Fruit fly (Drosophila melanogaster) whole organism, embryonic: ENCODE measurements around the gene NimC1.

Source experiments
- Bgb ChIP-seq: fragments of 200-800 bp; sonication (Bioruptor generic); IDR thresholded peaks from 2 replicates; pipeline ENCODE4 v1.3.6; 2022; ENCODE audit warnings: missing biosample characterization, missing genetic modification characterization; ENCODE audit not compliant: partially characterized antibody
- CG10147 ChIP-seq: fragments of 200-800 bp; sonication (Bioruptor generic); optimal IDR thresholded peaks from 2 replicates; lab custom pipeline; 2019; ENCODE audit warnings: missing biosample characterization, mild to moderate bottlenecking, missing genetic modification characterization, moderate library complexity
- CG10959 ChIP-seq: fragments of 200-800 bp; sonication (Bioruptor generic); IDR thresholded peaks from 2 replicates; pipeline ENCODE4 v1.3.6; 2022; ENCODE audit warnings: missing biosample characterization, missing genetic modification characterization
- CG12071 ChIP-seq: fragments of 200-800 bp; sonication (Bioruptor generic); optimal IDR thresholded peaks from 3 replicates; lab custom pipeline; 2018; ENCODE audit warnings: missing biosample characterization, mild to moderate bottlenecking, missing genetic modification characterization
- CG12219 ChIP-seq: fragments of 200-800 bp; sonication (Bioruptor generic); optimal IDR thresholded peaks from 3 replicates; lab custom pipeline; 2018; ENCODE audit warnings: missing biosample characterization, mild to moderate bottlenecking, missing genetic modification characterization
- CG12659 ChIP-seq: fragments of 200-800 bp; sonication (Bioruptor generic); optimal IDR thresholded peaks from 3 replicates; lab custom pipeline; 2017; ENCODE audit warnings: mild to moderate bottlenecking, missing biosample characterization, missing genetic modification reagents, missing genetic modification characterization
- CG13775 ChIP-seq: fragments of 200-800 bp; sonication (Bioruptor generic); optimal IDR thresholded peaks from 3 replicates; lab custom pipeline; 2017; ENCODE audit warnings: missing biosample characterization, mild to moderate bottlenecking, missing genetic modification characterization
- CG1602 ChIP-seq: fragments of 200-800 bp; sonication (Bioruptor generic); optimal IDR thresholded peaks from 3 replicates; lab custom pipeline; 2016; ENCODE audit warnings: missing biosample characterization, missing genetic modification characterization
- CG1603 ChIP-seq: fragments of 200-800 bp; sonication (Bioruptor generic); optimal IDR thresholded peaks from 2 replicates; lab custom pipeline; 2019; ENCODE audit warnings: missing biosample characterization, mild to moderate bottlenecking, missing genetic modification characterization, moderate library complexity
- CG16863 ChIP-seq: fragments of 200-800 bp; sonication (Bioruptor generic); optimal IDR thresholded peaks from 3 replicates; lab custom pipeline; 2016; ENCODE audit warnings: missing biosample characterization, missing genetic modification characterization
- CG17802 ChIP-seq: fragments of 200-800 bp; sonication (Bioruptor generic); optimal IDR thresholded peaks from 2 replicates; lab custom pipeline; 2018; ENCODE audit warnings: missing biosample characterization, mild to moderate bottlenecking, missing genetic modification characterization, moderate library complexity
- CG18619 ChIP-seq: fragments of 200-800 bp; sonication (Bioruptor generic); optimal IDR thresholded peaks from 3 replicates; lab custom pipeline; 2017; ENCODE audit warnings: missing biosample characterization, mild to moderate bottlenecking, missing genetic modification characterization
- CG2116 ChIP-seq: fragments of 200-800 bp; sonication (Bioruptor generic); optimal IDR thresholded peaks from 3 replicates; lab custom pipeline; 2018; ENCODE audit warnings: missing biosample characterization, mild to moderate bottlenecking, missing genetic modification characterization
- CG2202 ChIP-seq: fragments of 200-800 bp; sonication (Bioruptor generic); optimal IDR thresholded peaks from 2 replicates; lab custom pipeline; 2018; ENCODE audit warnings: missing biosample characterization, mild to moderate bottlenecking, missing genetic modification characterization
- CG31388 ChIP-seq: fragments of 200-800 bp; sonication (Bioruptor generic); optimal IDR thresholded peaks from 2 replicates; lab custom pipeline; 2016; ENCODE audit warnings: missing biosample characterization, missing genetic modification characterization
- CG3726 ChIP-seq: fragments of 200-800 bp; sonication (Bioruptor generic); IDR thresholded peaks from 3 replicates; pipeline ENCODE4, ENCODE4 v1.3.6; 2022; ENCODE audit warnings: missing biosample characterization, missing genetic modification characterization
- CG6854 ChIP-seq: fragments of 200-800 bp; sonication (Bioruptor generic); optimal IDR thresholded peaks from 3 replicates; lab custom pipeline; 2017; ENCODE audit warnings: missing biosample characterization, mild to moderate bottlenecking, missing genetic modification characterization
- CG7271 ChIP-seq: fragments of 200-800 bp; sonication (Bioruptor generic); optimal IDR thresholded peaks from 2 replicates; lab custom pipeline; 2018; ENCODE audit warnings: missing biosample characterization, mild to moderate bottlenecking, missing genetic modification characterization, moderate library complexity
- CG8290 ChIP-seq, 3 experiments: fragments of 200-800 bp; sonication (Bioruptor generic); optimal IDR thresholded peaks; 2 replicates each; lab custom pipeline; 2016 to 2019; ENCODE audit warnings: missing biosample characterization in 3 of 3, missing genetic modification characterization in 3 of 3, mild to moderate bottlenecking in 2 of 3, moderate library complexity in 1 of 3
- CG8359 ChIP-seq: fragments of 200-800 bp; sonication (Bioruptor generic); optimal IDR thresholded peaks from 2 replicates; lab custom pipeline; 2017; ENCODE audit warnings: missing biosample characterization, mild to moderate bottlenecking, missing genetic modification characterization, borderline replicate concordance
- CG8388 ChIP-seq: fragments of 200-800 bp; sonication (Bioruptor generic); optimal IDR thresholded peaks from 2 replicates; lab custom pipeline; 2019; ENCODE audit warnings: missing biosample characterization, mild to moderate bottlenecking, missing genetic modification characterization, moderate library complexity
- CG9215 ChIP-seq: fragments of 200-800 bp; sonication (Bioruptor generic); IDR thresholded peaks from 2 replicates; pipeline ENCODE4 v1.3.6; 2022; ENCODE audit warnings: missing biosample characterization, missing genetic modification characterization
- CG9932 ChIP-seq: fragments of 200-800 bp; sonication (Bioruptor generic); IDR thresholded peaks from 2 replicates; pipeline ENCODE4 v1.3.6; 2022; ENCODE audit warnings: missing biosample characterization, missing genetic modification characterization
- Dref ChIP-seq: fragments of 200-800 bp; sonication (Bioruptor generic); IDR thresholded peaks from 2 replicates; pipeline ENCODE4 v1.3.6; 2022; ENCODE audit warnings: missing biosample characterization, missing genetic modification characterization
- Hey ChIP-seq: fragments of 200-800 bp; sonication (Bioruptor generic); optimal IDR thresholded peaks from 3 replicates; lab custom pipeline; 2018; ENCODE audit warnings: missing biosample characterization, mild to moderate bottlenecking, missing genetic modification characterization
- Hmr ChIP-seq: fragments of 200-800 bp; sonication (Bioruptor generic); optimal IDR thresholded peaks from 3 replicates; lab custom pipeline; 2017; ENCODE audit warnings: mild to moderate bottlenecking, missing biosample characterization, missing genetic modification reagents, missing genetic modification characterization
- Hsf ChIP-seq: fragments of 200-800 bp; sonication (Bioruptor generic); optimal IDR thresholded peaks from 3 replicates; lab custom pipeline; 2016; ENCODE audit warnings: missing biosample characterization, missing genetic modification characterization
- Oaz ChIP-seq: fragments of 200-800 bp; sonication (Bioruptor generic); IDR thresholded peaks from 2 replicates; pipeline ENCODE4 v1.3.6; 2022; ENCODE audit warnings: missing biosample characterization, missing genetic modification characterization
- PHDP ChIP-seq: fragments of 200-800 bp; sonication (Bioruptor generic); optimal IDR thresholded peaks from 3 replicates; lab custom pipeline; 2018; ENCODE audit warnings: missing biosample characterization, mild to moderate bottlenecking, missing genetic modification characterization, moderate library complexity
- Pdp1 ChIP-seq, 2 experiments: fragments of 200-800 bp; sonication (Bioruptor generic); optimal IDR thresholded peaks; 3 replicates each; lab custom pipeline; 2016; ENCODE audit warnings: missing biosample characterization in 2 of 2, missing genetic modification characterization in 2 of 2, mild to moderate bottlenecking in 1 of 2, moderate library complexity in 1 of 2
- Poxn ChIP-seq: fragments of 200-800 bp; sonication (Bioruptor generic); IDR thresholded peaks from 2 replicates; pipeline ENCODE4 v1.3.6; 2022; ENCODE audit warnings: missing biosample characterization, missing genetic modification characterization
- Rfx ChIP-seq: fragments of 200-800 bp; sonication (Bioruptor generic); IDR thresholded peaks from 2 replicates; pipeline ENCODE4 v1.3.6; 2022; ENCODE audit warnings: missing biosample characterization, missing genetic modification characterization
- Scr ChIP-seq: fragments of 200-800 bp; sonication (Bioruptor generic); IDR thresholded peaks from 2 replicates; pipeline ENCODE4 v1.3.6; 2022; ENCODE audit warnings: missing biosample characterization, missing genetic modification characterization; ENCODE audit not compliant: partially characterized antibody
- Sox100B ChIP-seq: fragments of 200-800 bp; sonication (Bioruptor generic); optimal IDR thresholded peaks from 3 replicates; lab custom pipeline; 2018; ENCODE audit warnings: missing biosample characterization, mild to moderate bottlenecking, missing genetic modification characterization
- ab ChIP-seq: fragments of 200-800 bp; sonication (Bioruptor generic); optimal IDR thresholded peaks from 2 replicates; lab custom pipeline; 2016; ENCODE audit warnings: missing biosample characterization, missing genetic modification characterization
- caup ChIP-seq: fragments of 200-800 bp; sonication (Bioruptor generic); optimal IDR thresholded peaks from 3 replicates; lab custom pipeline; 2017; ENCODE audit warnings: missing biosample characterization, mild to moderate bottlenecking, missing genetic modification characterization, moderate library complexity; ENCODE audit not compliant: severe bottlenecking
- chn ChIP-seq: fragments of 200-800 bp; sonication (Bioruptor generic); optimal IDR thresholded peaks from 2 replicates; lab custom pipeline; 2016; ENCODE audit warnings: missing biosample characterization, missing genetic modification characterization
- exex ChIP-seq: fragments of 200-800 bp; sonication (Bioruptor generic); optimal IDR thresholded peaks from 4 replicates; lab custom pipeline; 2018; ENCODE audit warnings: missing biosample characterization, mild to moderate bottlenecking, missing genetic modification characterization, moderate library complexity
- fd96Cb ChIP-seq: fragments of 200-800 bp; sonication (Bioruptor generic); optimal IDR thresholded peaks from 2 replicates; lab custom pipeline; 2018; ENCODE audit warnings: missing biosample characterization, mild to moderate bottlenecking, missing genetic modification characterization, moderate library complexity
- grn ChIP-seq: fragments of 200-800 bp; sonication (Bioruptor generic); optimal IDR thresholded peaks from 3 replicates; lab custom pipeline; 2017; ENCODE audit warnings: missing biosample characterization, missing genetic modification characterization
- ham ChIP-seq: fragments of 200-800 bp; sonication (Bioruptor generic); IDR thresholded peaks from 2 replicates; pipeline ENCODE4 v1.3.6; 2022; ENCODE audit warnings: missing biosample characterization, missing genetic modification characterization
- p53 ChIP-seq: fragments of 200-800 bp; sonication (Bioruptor generic); optimal IDR thresholded peaks from 2 replicates; lab custom pipeline; 2016; ENCODE audit warnings: missing biosample characterization, missing genetic modification characterization
- pzg ChIP-seq: fragments of 200-800 bp; sonication (Bioruptor generic); optimal IDR thresholded peaks from 3 replicates; lab custom pipeline; 2018; ENCODE audit warnings: missing biosample characterization, mild to moderate bottlenecking, missing genetic modification characterization, moderate library complexity
- vnd ChIP-seq: fragments of 200-800 bp; sonication (Bioruptor generic); IDR thresholded peaks from 3 replicates; pipeline ENCODE4 v1.3.6; 2022; ENCODE audit warnings: missing biosample characterization, missing genetic modification characterization; ENCODE audit not compliant: partially characterized antibody
- wek ChIP-seq: fragments of 200-800 bp; sonication (Bioruptor generic); optimal IDR thresholded peaks from 3 replicates; lab custom pipeline; 2018; ENCODE audit warnings: missing biosample characterization, mild to moderate bottlenecking, missing genetic modification characterization, moderate library complexity

Gene NimC1

DNA sequence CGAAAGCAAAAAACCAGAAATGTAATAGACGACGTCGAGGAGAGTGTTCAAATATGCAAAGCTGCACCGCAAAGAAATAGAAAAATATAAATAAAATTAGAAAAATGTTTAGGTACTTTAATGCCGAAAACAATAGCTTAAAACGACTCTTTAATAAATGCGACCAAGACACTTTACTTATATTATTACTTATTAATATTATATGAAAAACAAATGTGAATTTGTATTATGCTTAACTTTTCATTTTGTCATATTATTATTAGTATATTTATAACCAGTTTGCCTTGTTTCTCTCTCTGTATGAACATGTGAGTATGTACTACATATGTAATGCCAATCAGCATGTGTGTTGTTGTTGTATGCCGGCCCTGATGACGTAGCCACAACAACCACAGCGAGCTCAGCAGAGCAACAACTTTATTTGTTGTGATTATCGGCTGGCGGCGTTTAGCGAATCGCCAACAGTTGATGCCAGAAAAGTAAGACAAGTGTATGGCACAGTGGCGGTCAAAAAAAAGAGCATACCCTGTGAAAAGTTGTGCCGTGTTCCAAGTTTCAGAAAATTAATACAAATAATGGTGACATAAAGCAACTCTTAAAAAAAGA lies 45.7 kb upstream of the NimC1 start (continued):
- TF ChIP-seq CG1603 (tag; lab: Kevin White, UChicago) (peak; percentile 58), Hsf (GFP tag; lab: Kevin White, UChicago) (peak; percentile 51), CG10147 (peak; percentile 97), CG8359 (peak; percentile 86), CG9215 (peak; percentile 92), vnd (no peak), CG13775 (peak; percentile 90), CG2202 (peak; percentile 85), CG12071 (GFP tag; lab: Kevin White, UChicago) (peak; percentile 66), CG12219 (peak; percentile 51), CG2116 (GFP tag; lab: Kevin White, UChicago) (peak; percentile 70), Hmr (GFP tag; lab: Kevin White, UChicago) (peak; percentile 95), Bgb (GFP tag; lab: Robert Waterston, UW) (no peak), PHDP (tag; lab: Kevin White, UChicago) (peak; percentile 98), wek (GFP tag; lab: Kevin White, UChicago) (no peak), ham (GFP tag; lab: Robert Waterston, UW) (peak; percentile 58; the same call in 1 of the 2 replicates), CG17802 (tag; lab: Kevin White, UChicago) (peak; percentile 65), Hey (tag; lab: Kevin White, UChicago) (no peak), CG16863 (GFP tag; lab: Kevin White, UChicago) (peak; percentile 0), grn (peak; percentile 33), Sox100B (peak; percentile 95), exex (tag; lab: Kevin White, UChicago) (peak; percentile 84), CG7271 (tag; lab: Kevin White, UChicago) (peak; percentile 72), Poxn (GFP tag; lab: Robert Waterston, UW) (peak; percentile 74), Pdp1 (GFP tag; optimal IDR thresholded peaks at IDR 0.05; lab: Kevin White, UChicago) (peak; percentile 58 to 71), Scr (no peak), chn (GFP tag; lab: Kevin White, UChicago) (peak; percentile 53), ab (GFP tag; lab: Kevin White, UChicago) (no peak), pzg (GFP tag; lab: Kevin White, UChicago) (no peak), CG1602 (GFP tag; lab: Kevin White, UChicago) (peak; percentile 86), p53 (GFP tag; lab: Kevin White, UChicago) (peak; percentile 23), CG12659 (GFP tag; lab: Kevin White, UChicago) (peak; percentile 97), CG6854 (GFP tag; lab: Kevin White, UChicago) (peak; percentile 87), Rfx (GFP tag; lab: Robert Waterston, UW) (peak; percentile 94), CG9932 (peak; percentile 85), Dref (no peak), CG18619 (GFP tag; lab: Kevin White, UChicago) (peak; percentile 93), Oaz (peak; percentile 87), fd96Cb (tag; lab: Kevin White, UChicago) (peak; percentile 92), CG8388 (GFP tag; lab: Kevin White, UChicago) (peak; percentile 96), CG8290 (GFP tag; optimal IDR thresholded peaks at IDR 0.05; lab: Kevin White, UChicago) (peak; percentile 62), CG8290 (tag; optimal IDR thresholded peaks at IDR 0.05; lab: Kevin White, UChicago) (peak in 1 of 2 experiments; percentile 93), CG3726 (GFP tag; lab: Robert Waterston, UW) (peak; percentile 73), caup (GFP tag; lab: Kevin White, UChicago) (peak; percentile 88), CG31388 (peak; percentile 20), CG10959 (GFP tag; lab: Robert Waterston, UW) (peak; percentile 60)
